Worm (Caenorhabditis elegans): ENCODE data around the gene clc-18.

The clc-18 gene

ce11 chrV:4109873-4110272 is at the start of gene clc-18:
Gene clc-18, minus strand, starts transcription at chrV:4109973.
- TF ChIP-seq sea-1 (GFP tag; conservative IDR thresholded peaks at IDR 0.05) (no peak), tbx-11 (GFP tag; IDR thresholded peaks at IDR 0.05) (no peak), tra-4 (tag; optimal IDR thresholded peaks at IDR 0.05) (no peak), pes-1 (GFP tag; IDR thresholded peaks at IDR 0.05) (no peak)

ce11 chrV:4157291-4157690 is 47.5 kb upstream of the clc-18 start:
- TF ChIP-seq ets-7 (tag; optimal IDR thresholded peaks at IDR 0.05) = no peak
- no peak for TF ChIP-seq sea-1 (GFP tag; conservative IDR thresholded peaks at IDR 0.05)

ce11 chrV:4152200-4152599 is 42.4 kb upstream of the clc-18 start, which contains the start of gene Y45G5AM.6:
Gene Y45G5AM.6, minus strand, starts transcription at chrV:4152300.
- no peak for TF ChIP-seq pes-1 (GFP tag; IDR thresholded peaks at IDR 0.05)
- TF ChIP-seq hmg-4 (GFP tag; optimal IDR thresholded peaks at IDR 0.05) = no peak
- no peak for TF ChIP-seq tra-4 (tag; optimal IDR thresholded peaks at IDR 0.05)

ce11 chrV:4151400-4151799 is 41.6 kb upstream of the clc-18 start:
- no peak for TF ChIP-seq hnd-1 (tag; optimal IDR thresholded peaks at IDR 0.05)
- TF ChIP-seq tra-4 (tag; optimal IDR thresholded peaks at IDR 0.05) = no peak
- TF ChIP-seq ceh-36 (tag; optimal IDR thresholded peaks at IDR 0.05) = no peak
- TF ChIP-seq sea-1 (GFP tag; conservative IDR thresholded peaks at IDR 0.05) = no peak
- TF ChIP-seq scrt-1 (GFP tag; IDR thresholded peaks at IDR 0.05) = no peak

ce11 chrV:4144205-4144604 is 34.4 kb upstream of the clc-18 start, which contains the start of gene Y45G5AL.1:
Gene Y45G5AL.1, plus strand, starts transcription at chrV:4144505.
- TF ChIP-seq F13C5.2 (tag; optimal IDR thresholded peaks at IDR 0.05) = no peak
- TF ChIP-seq tra-4 (tag; optimal IDR thresholded peaks at IDR 0.05) = no peak
- no peak for TF ChIP-seq B0310.2 (tag; optimal IDR thresholded peaks at IDR 0.05)
- TF ChIP-seq ceh-36 (tag; optimal IDR thresholded peaks at IDR 0.05) = no peak
- no peak for TF ChIP-seq sea-1 (GFP tag; conservative IDR thresholded peaks at IDR 0.05)
- TF ChIP-seq aly-1 (tag; optimal IDR thresholded peaks at IDR 0.05) = no peak
- TF ChIP-seq scrt-1 (GFP tag; IDR thresholded peaks at IDR 0.05) = no peak
- TF ChIP-seq hmg-4 (GFP tag; optimal IDR thresholded peaks at IDR 0.05) = no peak
- TF ChIP-seq tbx-11 (GFP tag; IDR thresholded peaks at IDR 0.05) = no peak
- no peak for TF ChIP-seq ets-7 (tag; optimal IDR thresholded peaks at IDR 0.05)
- TF ChIP-seq tbx-37 (GFP tag; conservative IDR thresholded peaks at IDR 0.05) = no peak
- TF ChIP-seq ama-1 (optimal IDR thresholded peaks at IDR 0.05) = no peak
- TF ChIP-seq ceh-13 (GFP tag; optimal IDR thresholded peaks at IDR 0.05) = no peak

- TF ChIP-seq ceh-13 (GFP tag; optimal IDR thresholded peaks at IDR 0.05) = no peak
- TF ChIP-seq sea-1 (GFP tag; conservative IDR thresholded peaks at IDR 0.05) = no peak
- TF ChIP-seq ceh-36 (tag; optimal IDR thresholded peaks at IDR 0.05) = no peak
- no peak for TF ChIP-seq flt-1 (GFP tag; IDR thresholded peaks at IDR 0.05)
- TF ChIP-seq B0310.2 (tag; optimal IDR thresholded peaks at IDR 0.05) = no peak
- TF ChIP-seq aly-1 (tag; optimal IDR thresholded peaks at IDR 0.05) = no peak
- no peak for TF ChIP-seq tra-4 (tag; optimal IDR thresholded peaks at IDR 0.05)
These were observed 33.3 kb upstream of the clc-18 start for ce11 chrV:4143034-4143433.

- TF ChIP-seq ets-7 (tag; optimal IDR thresholded peaks at IDR 0.05) = no peak
- no peak for TF ChIP-seq tbx-37 (GFP tag; conservative IDR thresholded peaks at IDR 0.05)
- TF ChIP-seq hmbx-1 (tag; optimal IDR thresholded peaks at IDR 0.05) = no peak
- TF ChIP-seq B0310.2 (tag; optimal IDR thresholded peaks at IDR 0.05) = no peak
- TF ChIP-seq ama-1 (optimal IDR thresholded peaks at IDR 0.05) = no peak
- TF ChIP-seq sea-1 (GFP tag; conservative IDR thresholded peaks at IDR 0.05) = no peak
- no peak for TF ChIP-seq tbx-11 (GFP tag; IDR thresholded peaks at IDR 0.05)
- TF ChIP-seq F13C5.2 (tag; optimal IDR thresholded peaks at IDR 0.05) = no peak
- no peak for TF ChIP-seq hnd-1 (tag; optimal IDR thresholded peaks at IDR 0.05)
- no peak for TF ChIP-seq ceh-13 (GFP tag; optimal IDR thresholded peaks at IDR 0.05)
- no peak for TF ChIP-seq aly-1 (tag; optimal IDR thresholded peaks at IDR 0.05)
- TF ChIP-seq flt-1 (GFP tag; IDR thresholded peaks at IDR 0.05) = no peak
- TF ChIP-seq ceh-36 (tag; optimal IDR thresholded peaks at IDR 0.05) = no peak
- TF ChIP-seq pes-1 (GFP tag; IDR thresholded peaks at IDR 0.05) = no peak
These were observed 28.9 kb upstream of the clc-18 start, which contains the start of gene lgc-29 for ce11 chrV:4138688-4139087. Gene lgc-29, plus strand, starts transcription at chrV:4138988.

- TF ChIP-seq tra-4 (tag; optimal IDR thresholded peaks at IDR 0.05) (no peak), ets-7 (tag; optimal IDR thresholded peaks at IDR 0.05) (no peak), hmbx-1 (tag; optimal IDR thresholded peaks at IDR 0.05) (no peak), flt-1 (GFP tag; IDR thresholded peaks at IDR 0.05) (no peak), aly-1 (tag; optimal IDR thresholded peaks at IDR 0.05) (no peak), tbx-11 (GFP tag; IDR thresholded peaks at IDR 0.05) (no peak), F13C5.2 (tag; optimal IDR thresholded peaks at IDR 0.05) (no peak), hnd-1 (tag; optimal IDR thresholded peaks at IDR 0.05) (no peak), sea-1 (GFP tag; conservative IDR thresholded peaks at IDR 0.05) (no peak), ama-1 (optimal IDR thresholded peaks at IDR 0.05) (no peak), B0310.2 (tag; optimal IDR thresholded peaks at IDR 0.05) (no peak), tbx-37 (GFP tag; conservative IDR thresholded peaks at IDR 0.05) (no peak), scrt-1 (GFP tag; IDR thresholded peaks at IDR 0.05) (no peak), ceh-13 (GFP tag; optimal IDR thresholded peaks at IDR 0.05) (no peak), ceh-36 (tag; optimal IDR thresholded peaks at IDR 0.05) (no peak), hmg-4 (GFP tag; optimal IDR thresholded peaks at IDR 0.05) (no peak)
These were observed 25.0 kb upstream of the clc-18 start, which contains the start of gene lgc-1 for ce11 chrV:4134728-4135127. Gene lgc-1, plus strand, starts transcription at chrV:4135028.

ce11 chrV:4131471-4131939 is 21.7 kb upstream of the clc-18 start, which contains the start of gene nhr-57:
Gene nhr-57, plus strand, starts transcription at chrV:4131889.
- TF ChIP-seq sea-1 (GFP tag; conservative IDR thresholded peaks at IDR 0.05) (no peak), ceh-13 (GFP tag; optimal IDR thresholded peaks at IDR 0.05) (no peak), tbx-37 (GFP tag; conservative IDR thresholded peaks at IDR 0.05) (no peak), ama-1 (optimal IDR thresholded peaks at IDR 0.05) (no peak), F13C5.2 (tag; optimal IDR thresholded peaks at IDR 0.05) (no peak), flt-1 (GFP tag; IDR thresholded peaks at IDR 0.05) (no peak), ets-7 (tag; optimal IDR thresholded peaks at IDR 0.05) (no peak), hmbx-1 (tag; optimal IDR thresholded peaks at IDR 0.05) (no peak), ceh-36 (tag; optimal IDR thresholded peaks at IDR 0.05) (no peak)

All from whole organism, early embryonic.